Fruit fly (Drosophila melanogaster) whole organism, embryonic: ENCODE results near the gene grass.

ENCODE experiments used
- CG12659 ChIP-seq: fragments of 200-800 bp; sonication (Bioruptor generic); optimal IDR thresholded peaks from 3 replicates; lab custom pipeline; 2017; ENCODE audit warnings: mild to moderate bottlenecking, missing biosample characterization, missing genetic modification reagents, missing genetic modification characterization
- CG33213 ChIP-seq: fragments of 200-800 bp; sonication (Bioruptor generic); optimal IDR thresholded peaks from 3 replicates; lab custom pipeline; 2016; ENCODE audit warnings: missing biosample characterization, missing genetic modification characterization
- Chrac-16 ChIP-seq: fragments of 200-800 bp; sonication (Bioruptor generic); optimal IDR thresholded peaks from 3 replicates; lab custom pipeline; 2016; ENCODE audit warnings: missing biosample characterization, missing genetic modification characterization

- TF ChIP-seq CG33213 = no peak
- no peak for TF ChIP-seq CG12659 (GFP tag; lab: Kevin White, UChicago)
- TF ChIP-seq Chrac-16 (GFP tag; lab: Kevin White, UChicago) = no peak
Measured at dm6 chr3R:27118346-27118745, 39.4 kb upstream of the grass start, which contains the start of gene CG5882.
